Worm (Caenorhabditis elegans): ENCODE data around the gene ubc-15.

DNA sequence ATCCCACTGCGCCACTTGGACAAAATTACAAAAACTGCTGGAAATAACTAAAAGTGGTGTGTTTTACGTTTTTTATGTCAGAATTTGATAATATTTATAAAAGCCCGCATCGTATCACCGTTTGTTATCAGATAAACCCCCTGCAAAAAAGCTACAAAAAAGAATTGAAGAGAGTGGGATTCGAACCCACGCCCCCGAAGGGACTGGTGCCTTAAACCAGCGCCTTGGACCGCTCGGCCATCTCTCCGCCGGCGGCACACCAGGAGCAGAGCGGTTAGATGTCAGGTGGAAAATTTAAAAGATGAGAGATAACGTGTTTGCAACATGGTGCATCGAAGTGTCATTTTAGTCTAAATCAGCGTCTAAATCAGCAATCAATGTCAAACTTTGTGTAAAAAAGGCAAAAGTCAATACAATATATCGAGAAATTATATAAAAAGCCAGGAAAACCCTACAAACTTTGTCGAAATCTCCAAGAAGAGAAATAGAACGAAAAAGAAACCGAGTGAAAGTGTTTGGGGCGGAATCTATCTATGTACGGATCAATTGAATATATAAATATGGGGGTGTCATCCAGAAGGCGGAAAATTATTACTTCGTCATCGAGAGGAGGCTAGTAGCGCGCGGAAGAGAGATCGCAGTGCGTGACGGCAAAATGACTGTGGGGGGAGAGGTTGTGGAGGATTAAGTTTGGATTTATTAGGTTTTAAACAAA, 51.9 kb downstream of the ubc-15 start:
- TF ChIP-seq T22C8.4 (GFP tag; IDR thresholded peaks at IDR 0.05) (no peak), med-1 (GFP tag; optimal IDR thresholded peaks at IDR 0.05; ENCODE audit: insufficient read depth) (no peak), klf-2 (GFP tag; conservative IDR thresholded peaks at IDR 0.05) (no peak), ref-1 (GFP tag; conservative IDR thresholded peaks at IDR 0.05) (no peak)
